Worm (Caenorhabditis elegans): ENCODE data around the gene nlp-49.
A peak's percentile ranks its signal among the peaks of the same experiment; 100 is the strongest.

nlp-49 gene

DNA sequence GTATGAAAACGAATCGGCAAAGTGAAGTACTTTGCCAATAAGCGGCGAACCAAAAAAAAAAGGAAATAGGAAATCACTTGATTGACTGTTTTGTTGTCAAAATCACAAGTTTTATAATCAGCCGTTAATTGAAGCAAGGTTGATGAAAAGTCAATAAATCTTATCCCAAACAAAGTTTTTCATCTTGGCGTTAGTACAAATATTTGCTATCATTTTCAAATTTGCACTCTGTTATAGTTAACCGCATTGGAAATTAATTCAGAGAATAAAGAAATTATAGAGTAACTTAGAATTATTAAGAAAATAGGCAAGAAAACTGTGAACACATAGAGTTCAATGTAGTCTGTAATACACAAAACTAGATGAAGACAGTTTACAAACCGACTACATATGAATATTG, 40.0 kb downstream of the nlp-49 start, which contains the start of gene acs-17:
TSS of gene acs-17 (minus strand) at position 23 of the 400 bp plus-strand sequence.
- TF ChIP-seq F10E7.11 (tag; optimal IDR thresholded peaks at IDR 0.05): no peak
- no peak for TF ChIP-seq rec-8 (tag; optimal IDR thresholded peaks at IDR 0.05)
- TF ChIP-seq F22D6.2 (tag; optimal IDR thresholded peaks at IDR 0.05): no peak
- TF ChIP-seq cebp-2 (GFP tag; IDR thresholded peaks at IDR 0.05): no peak
- no peak for TF ChIP-seq ccch-3 (GFP tag; optimal IDR thresholded peaks at IDR 0.05)
- no peak for TF ChIP-seq K12H6.12 (tag; optimal IDR thresholded peaks at IDR 0.05)
- TF ChIP-seq B0261.1 (tag; optimal IDR thresholded peaks at IDR 0.05): no peak
- TF ChIP-seq dpff-1 (tag; optimal IDR thresholded peaks at IDR 0.05): no peak

DNA sequence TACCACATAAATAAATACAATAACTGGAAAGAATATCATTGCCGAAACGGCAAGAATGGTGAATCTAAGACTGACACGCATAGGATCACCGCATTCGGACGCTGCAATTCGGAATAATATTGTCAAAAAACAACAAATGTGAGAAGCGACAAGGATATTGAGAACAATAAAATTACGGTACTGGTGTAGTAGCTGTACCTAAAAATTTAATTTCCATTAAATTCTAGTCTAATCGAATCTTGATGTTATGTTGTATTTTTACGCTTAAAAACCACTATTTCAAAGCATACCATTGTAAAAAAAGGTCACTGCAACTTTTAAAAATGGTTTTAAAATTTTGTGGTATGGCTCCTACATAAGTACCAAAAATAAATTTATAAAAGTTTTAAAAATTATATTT, 44.3 kb downstream of the nlp-49 start, which contains the start of gene mig-23:
TSS of gene mig-23 (minus strand) at position 101 of the 400 bp plus-strand sequence.
- TF ChIP-seq ceh-91 (GFP tag; IDR thresholded peaks at IDR 0.05) (no peak), F37B4.10 (GFP tag; IDR thresholded peaks at IDR 0.05) (no peak), dpl-1 (GFP tag; optimal IDR thresholded peaks at IDR 0.05) (no peak), him-1 (tag; optimal IDR thresholded peaks at IDR 0.05) (no peak)

DNA sequence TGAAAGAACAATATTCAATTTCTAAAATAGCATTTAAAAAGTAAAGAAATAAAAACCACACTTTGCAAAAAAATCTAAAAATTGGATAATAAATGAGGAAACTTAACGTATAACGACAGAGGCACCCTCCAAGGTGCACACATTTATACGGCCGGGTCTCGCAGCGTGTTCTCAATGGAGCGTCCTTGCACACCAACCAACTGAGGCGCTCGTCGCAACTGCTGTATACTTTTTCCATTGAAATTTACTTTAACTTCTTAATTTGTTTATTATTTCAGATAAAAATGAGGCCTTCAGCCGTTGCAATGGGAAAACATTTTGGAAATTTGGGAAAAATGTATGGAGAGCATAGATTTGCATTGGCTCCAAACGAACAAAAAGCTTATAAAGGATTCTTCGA, 48.7 kb downstream of the nlp-49 start, which contains the start of the genes R07E4.5 and R07E4.3:
TSS of gene R07E4.5 (minus strand) at position 1 of the 400 bp plus-strand sequence.
TSS of gene R07E4.3 (plus strand) at position 285 of the 400 bp plus-strand sequence.
- peak; percentile 1 for TF ChIP-seq F23B12.7 (tag; optimal IDR thresholded peaks at IDR 0.05; ENCODE audit: insufficient read depth)
- no peak for TF ChIP-seq F52B5.7 (tag; optimal IDR thresholded peaks at IDR 0.05)
- TF ChIP-seq ZK185.1 (tag; optimal IDR thresholded peaks at IDR 0.05; ENCODE audit: poor library complexity, severe bottlenecking): peak; percentile 26
- peak; percentile 31 for TF ChIP-seq attf-5 (GFP tag; optimal IDR thresholded peaks at IDR 0.05)
- peak; percentile 38 for TF ChIP-seq nhr-80 (tag; optimal IDR thresholded peaks at IDR 0.05)
- TF ChIP-seq nhr-27 (tag; optimal IDR thresholded peaks at IDR 0.05): no peak
- TF ChIP-seq hlh-26 (GFP tag; conservative IDR thresholded peaks at IDR 0.05): no peak
- peak; percentile 72 for TF ChIP-seq F33H1.4 (GFP tag; IDR thresholded peaks at IDR 0.05)
- TF ChIP-seq pha-4 (tag; optimal IDR thresholded peaks at IDR 0.05): peak; percentile 31
- peak; percentile 93 for TF ChIP-seq mcd-1 (GFP tag; IDR thresholded peaks at IDR 0.05)
- TF ChIP-seq chd-7 (tag; optimal IDR thresholded peaks at IDR 0.05): no peak
